Fruit fly (Drosophila melanogaster) whole organism, embryonic: ENCODE measurements around the gene mRpL4.
A peak's percentile ranks its signal among the peaks of the same experiment; 100 is the strongest.

ENCODE experiments used
- B-H2 ChIP-seq: fragments of 200-800 bp; sonication (Bioruptor generic); optimal IDR thresholded peaks from 2 replicates; lab custom pipeline; 2018; ENCODE audit warnings: missing biosample characterization, mild to moderate bottlenecking, missing genetic modification characterization
- CG10209 ChIP-seq: fragments of 200-800 bp; sonication (Bioruptor generic); optimal IDR thresholded peaks from 3 replicates; lab custom pipeline; 2017; ENCODE audit warnings: missing biosample characterization, mild to moderate bottlenecking, missing genetic modification characterization, missing genetic modification reagents
- CG10274 ChIP-seq: fragments of 200-800 bp; sonication (Bioruptor generic); optimal IDR thresholded peaks from 3 replicates; lab custom pipeline; 2017; ENCODE audit warnings: missing biosample characterization, mild to moderate bottlenecking, missing genetic modification characterization
- CG10462 ChIP-seq: fragments of 200-800 bp; sonication (Bioruptor generic); optimal IDR thresholded peaks from 2 replicates; lab custom pipeline; 2016; ENCODE audit warnings: missing biosample characterization, missing genetic modification characterization
- CG14860 ChIP-seq: fragments of 200-800 bp; sonication (Bioruptor generic); IDR thresholded peaks from 3 replicates; pipeline ENCODE4 v1.3.6; 2022; ENCODE audit warnings: missing biosample characterization, missing genetic modification characterization; ENCODE audit not compliant: partially characterized antibody
- CG1529 ChIP-seq: fragments of 200-800 bp; sonication (Bioruptor generic); optimal IDR thresholded peaks from 3 replicates; lab custom pipeline; 2018; ENCODE audit warnings: missing biosample characterization, missing genetic modification characterization
- CG15514 ChIP-seq: fragments of 200-800 bp; sonication (Bioruptor generic); optimal IDR thresholded peaks from 3 replicates; lab custom pipeline; 2017; ENCODE audit warnings: missing biosample characterization, missing genetic modification characterization, mild to moderate bottlenecking, moderate library complexity, missing genetic modification reagents
- CG15601 ChIP-seq: fragments of 200-800 bp; sonication (Bioruptor generic); optimal IDR thresholded peaks from 3 replicates; lab custom pipeline; 2019; ENCODE audit warnings: missing biosample characterization, mild to moderate bottlenecking, missing genetic modification characterization, moderate library complexity
- CG1602 ChIP-seq: fragments of 200-800 bp; sonication (Bioruptor generic); optimal IDR thresholded peaks from 3 replicates; lab custom pipeline; 2016; ENCODE audit warnings: missing biosample characterization, missing genetic modification characterization
- CG16779 ChIP-seq: fragments of 200-800 bp; sonication (Bioruptor generic); IDR thresholded peaks from 2 replicates; pipeline ENCODE4 v1.3.6; 2022; ENCODE audit warnings: missing biosample characterization, missing genetic modification characterization
- CG16863 ChIP-seq: fragments of 200-800 bp; sonication (Bioruptor generic); optimal IDR thresholded peaks from 3 replicates; lab custom pipeline; 2016; ENCODE audit warnings: missing biosample characterization, missing genetic modification characterization
- CG2199 ChIP-seq: fragments of 200-800 bp; sonication (Bioruptor generic); IDR thresholded peaks from 3 replicates; pipeline ENCODE4 v1.3.6; 2022; ENCODE audit warnings: missing biosample characterization, missing genetic modification characterization
- CG3838 ChIP-seq: fragments of 200-800 bp; sonication (Bioruptor generic); optimal IDR thresholded peaks from 3 replicates; lab custom pipeline; 2016; ENCODE audit warnings: missing biosample characterization, missing genetic modification characterization
- CG4820 ChIP-seq: fragments of 200-800 bp; sonication (Bioruptor generic); optimal IDR thresholded peaks from 3 replicates; lab custom pipeline; 2016; ENCODE audit warnings: missing biosample characterization, missing genetic modification characterization
- CG7271 ChIP-seq: fragments of 200-800 bp; sonication (Bioruptor generic); optimal IDR thresholded peaks from 2 replicates; lab custom pipeline; 2018; ENCODE audit warnings: missing biosample characterization, mild to moderate bottlenecking, missing genetic modification characterization, moderate library complexity
- CG8290 ChIP-seq, 3 experiments: fragments of 200-800 bp; sonication (Bioruptor generic); optimal IDR thresholded peaks; 2 replicates each; lab custom pipeline; 2016 to 2019; ENCODE audit warnings: missing biosample characterization in 3 of 3, missing genetic modification characterization in 3 of 3, mild to moderate bottlenecking in 2 of 3, moderate library complexity in 1 of 3
- CG8765 ChIP-seq: fragments of 200-800 bp; sonication (Bioruptor generic); IDR thresholded peaks from 2 replicates; pipeline ENCODE4 v1.3.6; 2022; ENCODE audit warnings: missing biosample characterization, missing genetic modification characterization
- Dll ChIP-seq: fragments of 200-800 bp; sonication (Bioruptor generic); IDR thresholded peaks from 4 replicates; pipeline ENCODE4 v1.3.6; 2022; ENCODE audit warnings: missing biosample characterization, missing genetic modification characterization; ENCODE audit not compliant: partially characterized antibody
- Eip74EF ChIP-seq, 2 experiments: fragments of 200-800 bp in 1 of 2; fragments of >200 bp in 1 of 2; sonication (Bioruptor generic) in 1 of 2; optimal IDR thresholded peaks; 2 replicates each; lab custom pipeline; 2017 to 2019; ENCODE audit warnings: missing biosample characterization in 2 of 2, missing genetic modification characterization in 2 of 2, mild to moderate bottlenecking in 1 of 2, moderate library complexity in 1 of 2
- HLHmδ ChIP-seq: fragments of 200-800 bp; sonication (Bioruptor generic); optimal IDR thresholded peaks from 2 replicates; lab custom pipeline; 2018; ENCODE audit warnings: missing biosample characterization, mild to moderate bottlenecking, missing genetic modification characterization, moderate library complexity
- Hr39 ChIP-seq: fragments of >200 bp; optimal IDR thresholded peaks from 2 replicates; lab custom pipeline; 2017
- Lhr ChIP-seq: fragments of 200-800 bp; sonication (Bioruptor generic); optimal IDR thresholded peaks from 3 replicates; lab custom pipeline; 2017; ENCODE audit warnings: mild to moderate bottlenecking, missing biosample characterization, missing genetic modification reagents, missing genetic modification characterization
- Lim3 ChIP-seq: fragments of 200-800 bp; sonication (Bioruptor generic); IDR thresholded peaks from 2 replicates; pipeline ENCODE4 v1.3.6; 2022; ENCODE audit warnings: missing biosample characterization, missing genetic modification characterization
- Mad ChIP-seq: fragments of 200-800 bp; sonication (Bioruptor generic); optimal IDR thresholded peaks from 2 replicates; lab custom pipeline; 2016; ENCODE audit warnings: missing biosample characterization, missing genetic modification characterization
- Side ChIP-seq: fragments of 200-800 bp; sonication (Bioruptor generic); optimal IDR thresholded peaks from 2 replicates; lab custom pipeline; 2016; ENCODE audit warnings: missing biosample characterization, missing genetic modification characterization
- Spps ChIP-seq: fragments of 200-800 bp; sonication (Bioruptor generic); optimal IDR thresholded peaks from 2 replicates; lab custom pipeline; 2018; ENCODE audit warnings: missing biosample characterization, mild to moderate bottlenecking, missing genetic modification characterization
- Sry-β ChIP-seq: fragments of 200-800 bp; sonication (Bioruptor generic); optimal IDR thresholded peaks from 2 replicates; lab custom pipeline; 2018; ENCODE audit warnings: missing biosample characterization, mild to moderate bottlenecking, missing genetic modification characterization, moderate library complexity
- Ssrp ChIP-seq: fragments of 200-800 bp; sonication (Bioruptor generic); optimal IDR thresholded peaks from 2 replicates; lab custom pipeline; 2018; ENCODE audit warnings: missing biosample characterization, mild to moderate bottlenecking, missing genetic modification characterization, moderate library complexity
- YL-1 ChIP-seq: fragments of 200-800 bp; sonication (Bioruptor generic); optimal IDR thresholded peaks from 3 replicates; lab custom pipeline; 2017; ENCODE audit warnings: missing biosample characterization, mild to moderate bottlenecking, missing genetic modification characterization
- aop ChIP-seq: fragments of 200-800 bp; sonication (Bioruptor generic); IDR thresholded peaks from 2 replicates; pipeline ENCODE4 v1.3.6; 2022; ENCODE audit warnings: missing biosample characterization, missing genetic modification characterization
- ap ChIP-seq: fragments of 200-800 bp; sonication (Bioruptor generic); IDR thresholded peaks from 2 replicates; pipeline ENCODE4 v1.3.6; 2022; ENCODE audit warnings: missing biosample characterization, missing genetic modification characterization
- az2 ChIP-seq: fragments of 200-800 bp; sonication (Bioruptor generic); optimal IDR thresholded peaks from 3 replicates; lab custom pipeline; 2016; ENCODE audit warnings: missing biosample characterization, missing genetic modification characterization
- bowl ChIP-seq: fragments of 200-800 bp; sonication (Bioruptor generic); IDR thresholded peaks from 2 replicates; pipeline ENCODE4 v1.3.6; 2022; ENCODE audit warnings: missing biosample characterization, missing genetic modification characterization
- btn ChIP-seq: fragments of 200-800 bp; sonication (Bioruptor generic); optimal IDR thresholded peaks from 2 replicates; lab custom pipeline; 2016; ENCODE audit warnings: missing biosample characterization, missing genetic modification characterization
- fd96Cb ChIP-seq: fragments of 200-800 bp; sonication (Bioruptor generic); optimal IDR thresholded peaks from 2 replicates; lab custom pipeline; 2018; ENCODE audit warnings: missing biosample characterization, mild to moderate bottlenecking, missing genetic modification characterization, moderate library complexity
- fru ChIP-seq: fragments of >200 bp; optimal IDR thresholded peaks from 2 replicates; lab custom pipeline; 2017
- gcm ChIP-seq: fragments of 200-800 bp; sonication (Bioruptor generic); optimal IDR thresholded peaks from 2 replicates; lab custom pipeline; 2019; ENCODE audit warnings: missing biosample characterization, mild to moderate bottlenecking, missing genetic modification characterization, moderate library complexity
- gem ChIP-seq: fragments of 200-800 bp; sonication (Bioruptor generic); optimal IDR thresholded peaks from 2 replicates; lab custom pipeline; 2019; ENCODE audit warnings: missing biosample characterization, mild to moderate bottlenecking, missing genetic modification characterization, moderate library complexity
- lbe ChIP-seq: fragments of 200-800 bp; sonication (Bioruptor generic); optimal IDR thresholded peaks from 2 replicates; lab custom pipeline; 2016; ENCODE audit warnings: missing biosample characterization, mild to moderate bottlenecking, missing genetic modification characterization
- lola ChIP-seq, 3 experiments: fragments of >200 bp in 2 of 3; fragments of 200-800 bp in 1 of 3; sonication (Bioruptor generic) in 1 of 3; optimal IDR thresholded peaks; 2 replicates each; lab custom pipeline; 2017 to 2019; ENCODE audit warnings: missing biosample characterization in 3 of 3, missing genetic modification characterization in 3 of 3, mild to moderate bottlenecking in 1 of 3, moderate library complexity in 1 of 3
- otp ChIP-seq: fragments of 200-800 bp; sonication (Bioruptor generic); IDR thresholded peaks from 3 replicates; pipeline ENCODE4, ENCODE4 v1.3.6; 2022; ENCODE audit warnings: missing biosample characterization, missing genetic modification characterization
- prd ChIP-seq, 3 experiments: fragments of >200 bp in 2 of 3; fragments of 200-800 bp in 1 of 3; sonication (Bioruptor generic) in 1 of 3; optimal IDR thresholded peaks in 2 of 3; IDR thresholded peaks in 1 of 3; 2 replicates in 2 of 3; 3 replicates in 1 of 3; pipeline versions ENCODE4 v1.3.6 to Lab custom; 2017 to 2022; ENCODE audit warnings: missing biosample characterization in 1 of 3, missing genetic modification characterization in 1 of 3
- run ChIP-seq: fragments of 200-800 bp; sonication (Bioruptor generic); optimal IDR thresholded peaks from 3 replicates; lab custom pipeline; 2018; ENCODE audit warnings: missing biosample characterization, mild to moderate bottlenecking, missing genetic modification characterization
- salm ChIP-seq: fragments of 200-800 bp; sonication (Bioruptor generic); optimal IDR thresholded peaks from 2 replicates; lab custom pipeline; 2018; ENCODE audit warnings: missing biosample characterization, mild to moderate bottlenecking, missing genetic modification characterization
- tna ChIP-seq: fragments of 200-800 bp; sonication (Bioruptor generic); IDR thresholded peaks from 2 replicates; pipeline ENCODE4 v1.3.6; 2022; ENCODE audit warnings: missing biosample characterization, missing genetic modification characterization; ENCODE audit not compliant: partially characterized antibody
- ttk ChIP-seq: fragments of 200-800 bp; sonication (Bioruptor generic); IDR thresholded peaks from 2 replicates; pipeline ENCODE4 v2.1.2; 2022; ENCODE audit warnings: missing biosample characterization, missing genetic modification characterization
- zf30C ChIP-seq: fragments of 200-800 bp; sonication (Bioruptor generic); optimal IDR thresholded peaks from 3 replicates; lab custom pipeline; 2018; ENCODE audit warnings: missing biosample characterization, mild to moderate bottlenecking, missing genetic modification characterization

mRpL4 gene

dm6 chr2L:16352585-16353580 is 24.0 kb upstream of the mRpL4 start, which contains the start of the genes Hyls1, chif and CG4455 (continued):
- TF ChIP-seq Eip74EF (GFP tag; optimal IDR thresholded peaks at IDR 0.05; lab: Kevin White, UChicago) (no peak), CG15514 (GFP tag; lab: Kevin White, UChicago) (peak; percentile 32), Lhr (GFP tag; lab: Kevin White, UChicago) (peak; percentile 47), CG1529 (GFP tag; lab: Kevin White, UChicago) (peak; percentile 29), otp (GFP tag; lab: Robert Waterston, UW) (no peak), CG1602 (GFP tag; lab: Kevin White, UChicago) (peak; percentile 30), gem (tag; lab: Kevin White, UChicago) (peak; percentile 63), Lim3 (GFP tag; lab: Robert Waterston, UW) (no peak), CG14860 (peak; percentile 92), prd (optimal IDR thresholded peaks at IDR 0.05; lab: Kevin White, UChicago) (no peak), prd (GFP tag; IDR thresholded peaks at IDR 0.05; lab: Robert Waterston, UW) (peak; percentile 29; the same call in 1 of the 3 replicates), lbe (GFP tag; lab: Kevin White, UChicago) (peak; percentile 58), CG8765 (no peak), CG15601 (peak; percentile 59), zf30C (no peak), btn (GFP tag; lab: Kevin White, UChicago) (no peak), CG10462 (GFP tag; lab: Kevin White, UChicago) (no peak), CG10209 (GFP tag; lab: Kevin White, UChicago) (peak; percentile 18), lola (GFP tag; optimal IDR thresholded peaks at IDR 0.05; lab: Kevin White, UChicago) (peak in 1 of 3 experiments; percentile 31), tna (GFP tag; lab: Robert Waterston, UW) (peak; percentile 61; the same call in 1 of the 2 replicates), aop (no peak), Side (no peak), CG16863 (GFP tag; lab: Kevin White, UChicago) (no peak), run (tag; lab: Kevin White, UChicago) (peak; percentile 5), salm (no peak), fd96Cb (no peak), CG3838 (GFP tag; lab: Kevin White, UChicago) (peak; percentile 17), Mad (GFP tag; lab: Kevin White, UChicago) (peak; percentile 28), Hr39 (lab: Kevin White, UChicago) (no peak), Ssrp (tag; lab: Kevin White, UChicago) (peak; percentile 32), YL-1 (GFP tag; lab: Kevin White, UChicago) (peak; percentile 11), Spps (tag; lab: Kevin White, UChicago) (no peak), fru (lab: Kevin White, UChicago) (no peak), CG2199 (GFP tag; lab: Robert Waterston, UW) (no peak), ap (GFP tag; lab: Robert Waterston, UW) (no peak), Dll (GFP tag; lab: Robert Waterston, UW) (peak; percentile 95), gcm (no peak), bowl (GFP tag; lab: Robert Waterston, UW) (no peak), CG4820 (GFP tag; lab: Kevin White, UChicago) (no peak), ttk (GFP tag; lab: Robert Waterston, UW) (no peak), Sry-β (GFP tag; lab: Kevin White, UChicago) (peak; percentile 34), B-H2 (GFP tag; lab: Kevin White, UChicago) (peak; percentile 58), az2 (GFP tag; lab: Kevin White, UChicago) (peak; percentile 11), CG16779 (GFP tag; lab: Robert Waterston, UW) (no peak), CG7271 (tag; lab: Kevin White, UChicago) (no peak), CG8290 (GFP tag; optimal IDR thresholded peaks at IDR 0.05; lab: Kevin White, UChicago) (no peak), CG8290 (tag; optimal IDR thresholded peaks at IDR 0.05; lab: Kevin White, UChicago) (peak; percentile 23), HLHmδ (GFP tag; lab: Kevin White, UChicago) (no peak), CG10274 (GFP tag; lab: Kevin White, UChicago) (no peak)
